Fruit fly (Drosophila melanogaster) whole organism, embryonic: Measurements from ENCODE around the gene Caper.

Experiments used
- CG1024 ChIP-seq: fragments of 200-800 bp; sonication (Bioruptor generic); IDR thresholded peaks from 2 replicates; pipeline ENCODE4 v1.3.6; 2022; ENCODE audit warnings: missing biosample characterization, missing genetic modification characterization
- CG10979 ChIP-seq: fragments of 200-800 bp; sonication (Bioruptor generic); optimal IDR thresholded peaks from 2 replicates; lab custom pipeline; 2018; ENCODE audit warnings: missing biosample characterization, mild to moderate bottlenecking, missing genetic modification characterization, moderate library complexity
- CG11085 ChIP-seq: fragments of 200-800 bp; sonication (Bioruptor generic); IDR thresholded peaks from 2 replicates; pipeline ENCODE4 v1.3.6; 2022; ENCODE audit warnings: missing biosample characterization, missing genetic modification characterization
- CG11696 ChIP-seq: fragments of 200-800 bp; sonication (Bioruptor generic); IDR thresholded peaks from 2 replicates; pipeline ENCODE4 v1.3.6; 2022; ENCODE audit warnings: missing biosample characterization, missing genetic modification characterization
- CG12236 ChIP-seq: fragments of 200-800 bp; sonication (Bioruptor generic); optimal IDR thresholded peaks from 2 replicates; lab custom pipeline; 2016; ENCODE audit warnings: missing biosample characterization, missing genetic modification characterization
- CG14441 ChIP-seq: fragments of 200-800 bp; sonication (Bioruptor generic); IDR thresholded peaks from 2 replicates; pipeline ENCODE4 v1.3.6; 2022; ENCODE audit warnings: missing biosample characterization, missing genetic modification characterization
- CG14965 ChIP-seq: fragments of 200-800 bp; sonication (Bioruptor generic); optimal IDR thresholded peaks from 2 replicates; lab custom pipeline; 2016; ENCODE audit warnings: missing biosample characterization, missing genetic modification characterization, borderline replicate concordance
- CG15514 ChIP-seq: fragments of 200-800 bp; sonication (Bioruptor generic); optimal IDR thresholded peaks from 3 replicates; lab custom pipeline; 2017; ENCODE audit warnings: missing biosample characterization, missing genetic modification characterization, mild to moderate bottlenecking, moderate library complexity, missing genetic modification reagents
- CG16815 ChIP-seq: fragments of 200-800 bp; sonication (Bioruptor generic); optimal IDR thresholded peaks from 3 replicates; lab custom pipeline; 2017; ENCODE audit warnings: missing biosample characterization, mild to moderate bottlenecking, missing genetic modification characterization
- CG17802 ChIP-seq: fragments of 200-800 bp; sonication (Bioruptor generic); optimal IDR thresholded peaks from 2 replicates; lab custom pipeline; 2018; ENCODE audit warnings: missing biosample characterization, mild to moderate bottlenecking, missing genetic modification characterization, moderate library complexity
- CG1792 ChIP-seq: fragments of 200-800 bp; sonication (Bioruptor generic); optimal IDR thresholded peaks from 2 replicates; lab custom pipeline; 2016; ENCODE audit warnings: missing biosample characterization, missing genetic modification characterization
- CG2120 ChIP-seq: fragments of 200-800 bp; sonication (Bioruptor generic); optimal IDR thresholded peaks from 3 replicates; lab custom pipeline; 2016; ENCODE audit warnings: missing biosample characterization, missing genetic modification characterization
- CG31388 ChIP-seq: fragments of 200-800 bp; sonication (Bioruptor generic); optimal IDR thresholded peaks from 2 replicates; lab custom pipeline; 2016; ENCODE audit warnings: missing biosample characterization, missing genetic modification characterization
- CG4424 ChIP-seq: fragments of 200-800 bp; sonication (Bioruptor generic); optimal IDR thresholded peaks from 3 replicates; lab custom pipeline; 2016; ENCODE audit warnings: missing biosample characterization, missing genetic modification characterization
- CG7556 ChIP-seq: fragments of 200-800 bp; sonication (Bioruptor generic); optimal IDR thresholded peaks from 2 replicates; lab custom pipeline; 2017; ENCODE audit warnings: missing biosample characterization, mild to moderate bottlenecking, missing genetic modification characterization
- CG7987 ChIP-seq: fragments of 200-800 bp; sonication (Bioruptor generic); optimal IDR thresholded peaks from 2 replicates; lab custom pipeline; 2018; ENCODE audit warnings: missing biosample characterization, mild to moderate bottlenecking, missing genetic modification characterization, moderate library complexity
- CG9215 ChIP-seq: fragments of 200-800 bp; sonication (Bioruptor generic); IDR thresholded peaks from 2 replicates; pipeline ENCODE4 v1.3.6; 2022; ENCODE audit warnings: missing biosample characterization, missing genetic modification characterization
- Chrac-16 ChIP-seq: fragments of 200-800 bp; sonication (Bioruptor generic); optimal IDR thresholded peaks from 3 replicates; lab custom pipeline; 2016; ENCODE audit warnings: missing biosample characterization, missing genetic modification characterization
- Doc2 ChIP-seq: fragments of 200-800 bp; sonication (Bioruptor generic); IDR thresholded peaks from 2 replicates; pipeline ENCODE4 v1.3.6; 2022; ENCODE audit warnings: missing biosample characterization, missing genetic modification characterization
- Dref ChIP-seq: fragments of 200-800 bp; sonication (Bioruptor generic); IDR thresholded peaks from 2 replicates; pipeline ENCODE4 v1.3.6; 2022; ENCODE audit warnings: missing biosample characterization, missing genetic modification characterization
- Elba2 ChIP-seq: fragments of 200-800 bp; sonication (Bioruptor generic); optimal IDR thresholded peaks from 3 replicates; lab custom pipeline; 2016; ENCODE audit warnings: missing biosample characterization, missing genetic modification characterization
- Jarid2 ChIP-seq: fragments of 200-800 bp; sonication (Bioruptor generic); optimal IDR thresholded peaks from 3 replicates; lab custom pipeline; 2017; ENCODE audit warnings: mild to moderate bottlenecking, missing biosample characterization, missing genetic modification reagents, missing genetic modification characterization
- MESR4 ChIP-seq: fragments of 200-800 bp; sonication (Bioruptor generic); optimal IDR thresholded peaks from 2 replicates; lab custom pipeline; 2018; ENCODE audit warnings: missing biosample characterization, mild to moderate bottlenecking, missing genetic modification characterization, moderate library complexity
- Max ChIP-seq: fragments of 200-800 bp; sonication (Bioruptor generic); optimal IDR thresholded peaks from 2 replicates; lab custom pipeline; 2016; ENCODE audit warnings: missing biosample characterization, mild to moderate bottlenecking, missing genetic modification characterization
- Med ChIP-seq: fragments of 200-800 bp; sonication (Bioruptor generic); peaks from one replicate; lab custom pipeline; 2016; ENCODE audit warnings: missing biosample characterization, missing genetic modification characterization, mild to moderate bottlenecking, inconsistent platforms, moderate library complexity
- Six4 ChIP-seq: fragments of 200-800 bp; sonication (Bioruptor generic); optimal IDR thresholded peaks from 2 replicates; lab custom pipeline; 2016; ENCODE audit warnings: missing biosample characterization, missing genetic modification characterization
- ash1 ChIP-seq: fragments of 200-800 bp; sonication (Bioruptor generic); optimal IDR thresholded peaks from 2 replicates; lab custom pipeline; 2018; ENCODE audit warnings: missing biosample characterization, mild to moderate bottlenecking, missing genetic modification characterization
- bab2 ChIP-seq: fragments of 200-800 bp; sonication (Bioruptor generic); optimal IDR thresholded peaks from 2 replicates; lab custom pipeline; 2016; ENCODE audit warnings: missing biosample characterization, missing genetic modification characterization
- dmrt99B ChIP-seq: fragments of 200-800 bp; sonication (Bioruptor generic); optimal IDR thresholded peaks from 2 replicates; lab custom pipeline; 2018; ENCODE audit warnings: missing biosample characterization, mild to moderate bottlenecking, missing genetic modification characterization, moderate library complexity
- esg ChIP-seq: fragments of 200-800 bp; sonication (Bioruptor generic); conservative IDR thresholded peaks from 2 replicates; pipeline ENCODE4 v1.3.6; 2022; ENCODE audit warnings: missing biosample characterization, missing genetic modification characterization
- eyg ChIP-seq: fragments of 200-800 bp; sonication (Bioruptor generic); optimal IDR thresholded peaks from 3 replicates; lab custom pipeline; 2016; ENCODE audit warnings: missing biosample characterization, missing genetic modification characterization
- fd96Cb ChIP-seq: fragments of 200-800 bp; sonication (Bioruptor generic); optimal IDR thresholded peaks from 2 replicates; lab custom pipeline; 2018; ENCODE audit warnings: missing biosample characterization, mild to moderate bottlenecking, missing genetic modification characterization, moderate library complexity
- gem ChIP-seq: fragments of 200-800 bp; sonication (Bioruptor generic); optimal IDR thresholded peaks from 2 replicates; lab custom pipeline; 2019; ENCODE audit warnings: missing biosample characterization, mild to moderate bottlenecking, missing genetic modification characterization, moderate library complexity
- gro ChIP-seq: fragments of 200-800 bp; sonication (Bioruptor generic); optimal IDR thresholded peaks from 2 replicates; lab custom pipeline; 2016; ENCODE audit warnings: missing biosample characterization, missing genetic modification characterization
- hth ChIP-seq: fragments of >200 bp; optimal IDR thresholded peaks from 2 replicates; lab custom pipeline; 2017; ENCODE audit warnings: inconsistent platforms
- lmd ChIP-seq: fragments of 200-800 bp; sonication (Bioruptor generic); IDR thresholded peaks from 2 replicates; pipeline ENCODE4 v1.3.6; 2022; ENCODE audit warnings: missing biosample characterization, missing genetic modification characterization
- mam ChIP-seq: fragments of 200-800 bp; sonication (Bioruptor generic); optimal IDR thresholded peaks from 3 replicates; lab custom pipeline; 2016; ENCODE audit warnings: missing biosample characterization, missing genetic modification characterization
- org-1 ChIP-seq: fragments of 200-800 bp; sonication (Bioruptor generic); optimal IDR thresholded peaks from 2 replicates; lab custom pipeline; 2017; ENCODE audit warnings: missing biosample characterization, missing genetic modification characterization
- pfk ChIP-seq: fragments of 200-800 bp; sonication (Bioruptor generic); optimal IDR thresholded peaks from 2 replicates; lab custom pipeline; 2018; ENCODE audit warnings: missing biosample characterization, mild to moderate bottlenecking, missing genetic modification characterization, moderate library complexity
- run ChIP-seq: fragments of 200-800 bp; sonication (Bioruptor generic); optimal IDR thresholded peaks from 3 replicates; lab custom pipeline; 2018; ENCODE audit warnings: missing biosample characterization, mild to moderate bottlenecking, missing genetic modification characterization
- sc ChIP-seq, 3 experiments: fragments of >200 bp in 2 of 3; fragments of 200-800 bp in 1 of 3; sonication (Bioruptor generic) in 1 of 3; optimal IDR thresholded peaks; 2 replicates in 2 of 3; 3 replicates in 1 of 3; lab custom pipeline; 2017; ENCODE audit warnings: mild to moderate bottlenecking in 1 of 3, missing biosample characterization in 1 of 3, missing genetic modification characterization in 1 of 3, missing genetic modification reagents in 1 of 3
- sens ChIP-seq: fragments of 200-800 bp; sonication (Bioruptor generic); peaks from one replicate; lab custom pipeline; 2016; ENCODE audit warnings: missing biosample characterization, missing genetic modification characterization
- sens-2 ChIP-seq: fragments of 200-800 bp; sonication (Bioruptor generic); IDR thresholded peaks from 2 replicates; pipeline ENCODE4 v1.3.6; 2022; ENCODE audit warnings: missing biosample characterization, missing genetic modification characterization
- shn ChIP-seq: fragments of 200-800 bp; sonication (Bioruptor generic); optimal IDR thresholded peaks from 3 replicates; lab custom pipeline; 2016; ENCODE audit warnings: missing biosample characterization, missing genetic modification characterization
- so ChIP-seq: fragments of 200-800 bp; sonication (Bioruptor generic); IDR thresholded peaks from 3 replicates; pipeline ENCODE4 v1.3.6; 2022; ENCODE audit warnings: missing biosample characterization, missing genetic modification characterization
- sr ChIP-seq: fragments of 200-800 bp; sonication (Bioruptor generic); IDR thresholded peaks from 3 replicates; pipeline ENCODE4 v1.3.6; 2022; ENCODE audit warnings: missing biosample characterization, missing genetic modification characterization
- stwl ChIP-seq: fragments of 200-800 bp; sonication (Bioruptor generic); optimal IDR thresholded peaks from 3 replicates; lab custom pipeline; 2018; ENCODE audit warnings: missing biosample characterization, mild to moderate bottlenecking, missing genetic modification characterization, moderate library complexity
- trh ChIP-seq: fragments of 200-800 bp; sonication (Bioruptor generic); optimal IDR thresholded peaks from 2 replicates; lab custom pipeline; 2016; ENCODE audit warnings: missing biosample characterization, missing genetic modification characterization
- tup ChIP-seq: fragments of 200-800 bp; sonication (Bioruptor generic); optimal IDR thresholded peaks from 2 replicates; lab custom pipeline; 2016; ENCODE audit warnings: missing biosample characterization, mild to moderate bottlenecking, missing genetic modification characterization, moderate library complexity
- yki ChIP-seq: fragments of >200 bp; optimal IDR thresholded peaks from 3 replicates; lab custom pipeline; 2018

Gene Caper

dm6 chr2L:7026988-7027908 lies 5.3 kb upstream of the Caper start, which contains the start of the genes CG31908 and MME1 (continued):
- TF ChIP-seq sc (optimal IDR thresholded peaks at IDR 0.05; lab: Kevin White, UChicago): no peak
- no peak for TF ChIP-seq sc (GFP tag; optimal IDR thresholded peaks at IDR 0.05; lab: Kevin White, UChicago)
- peak; percentile 70 for TF ChIP-seq Dref (GFP tag; lab: Robert Waterston, UW)
- no peak for TF ChIP-seq CG7987 (GFP tag; lab: Kevin White, UChicago)
- no peak for TF ChIP-seq gem (tag; lab: Kevin White, UChicago)
- TF ChIP-seq stwl: peak; percentile 57
- no peak for TF ChIP-seq CG12236 (GFP tag; lab: Kevin White, UChicago)
- no peak for TF ChIP-seq CG31388 (GFP tag; lab: Kevin White, UChicago)
- TF ChIP-seq CG4424 (GFP tag; lab: Kevin White, UChicago): peak; percentile 4
- TF ChIP-seq so (GFP tag; lab: Robert Waterston, UW): no peak
- no peak for TF ChIP-seq CG17802 (tag; lab: Kevin White, UChicago)
- TF ChIP-seq sens (GFP tag; lab: Kevin White, UChicago): peak; percentile 84
- TF ChIP-seq pfk (GFP tag; lab: Kevin White, UChicago): no peak
- TF ChIP-seq mam (GFP tag; lab: Kevin White, UChicago): peak; percentile 30
- TF ChIP-seq yki: no peak
- 0 out of 2 replicates have a peak, but pooled peaks have one; percentile 25 for TF ChIP-seq CG14441 (GFP tag; lab: Robert Waterston, UW)
- no peak for TF ChIP-seq Max (GFP tag; lab: Kevin White, UChicago)
- TF ChIP-seq lmd (GFP tag; lab: Robert Waterston, UW): no peak
- no peak for TF ChIP-seq sr (GFP tag; lab: Robert Waterston, UW)
- no peak for TF ChIP-seq gro (GFP tag; lab: Kevin White, UChicago)
- peak; percentile 30 for TF ChIP-seq bab2 (GFP tag; lab: Kevin White, UChicago)
- TF ChIP-seq CG11085 (GFP tag; lab: Robert Waterston, UW): no peak
- TF ChIP-seq CG1792: no peak
- no peak for TF ChIP-seq Elba2 (GFP tag; lab: Kevin White, UChicago)
- TF ChIP-seq Six4 (GFP tag; lab: Kevin White, UChicago): no peak
- TF ChIP-seq fd96Cb (tag; lab: Kevin White, UChicago): no peak
- no peak for TF ChIP-seq Doc2
- no peak for TF ChIP-seq shn (GFP tag; lab: Kevin White, UChicago)
- TF ChIP-seq ash1: no peak
- TF ChIP-seq esg: no peak
- TF ChIP-seq CG16815 (GFP tag; lab: Kevin White, UChicago): no peak
- TF ChIP-seq MESR4 (GFP tag; lab: Kevin White, UChicago): peak; percentile 94
- TF ChIP-seq CG14965 (GFP tag; lab: Kevin White, UChicago): no peak
- no peak for TF ChIP-seq trh (GFP tag; lab: Kevin White, UChicago)
- TF ChIP-seq Jarid2 (GFP tag; lab: Kevin White, UChicago): no peak
- TF ChIP-seq CG9215 (GFP tag; lab: Robert Waterston, UW): no peak
- TF ChIP-seq sens-2: no peak
- TF ChIP-seq tup (GFP tag; lab: Kevin White, UChicago): no peak
- TF ChIP-seq CG1024: no peak
- no peak for TF ChIP-seq CG7556 (GFP tag; lab: Kevin White, UChicago)
- TF ChIP-seq eyg: no peak
- TF ChIP-seq hth (lab: Kevin White, UChicago): no peak
- TF ChIP-seq CG11696 (GFP tag; lab: Robert Waterston, UW): no peak
- no peak for TF ChIP-seq dmrt99B (tag; lab: Kevin White, UChicago)
- no peak for TF ChIP-seq CG10979 (tag; lab: Kevin White, UChicago)
- TF ChIP-seq CG15514: peak; percentile 27
- TF ChIP-seq run: no peak
- peak; percentile 94 for TF ChIP-seq Med (GFP tag; lab: Kevin White, UChicago)
- TF ChIP-seq Chrac-16 (GFP tag; lab: Kevin White, UChicago): peak; percentile 16
- TF ChIP-seq org-1 (GFP tag; lab: Kevin White, UChicago): no peak
- TF ChIP-seq CG2120 (GFP tag; lab: Kevin White, UChicago): peak; percentile 61
